Fruit fly (Drosophila melanogaster) whole organism: Measurements from ENCODE around the gene CG43072.

Experiments
- pan ChIP-seq: fragments of >200 bp; optimal IDR thresholded peaks from 2 replicates; lab custom pipeline; 2017
- psq ChIP-seq: fragments of >200 bp; optimal IDR thresholded peaks from 2 replicates; lab custom pipeline; 2017

DNA sequence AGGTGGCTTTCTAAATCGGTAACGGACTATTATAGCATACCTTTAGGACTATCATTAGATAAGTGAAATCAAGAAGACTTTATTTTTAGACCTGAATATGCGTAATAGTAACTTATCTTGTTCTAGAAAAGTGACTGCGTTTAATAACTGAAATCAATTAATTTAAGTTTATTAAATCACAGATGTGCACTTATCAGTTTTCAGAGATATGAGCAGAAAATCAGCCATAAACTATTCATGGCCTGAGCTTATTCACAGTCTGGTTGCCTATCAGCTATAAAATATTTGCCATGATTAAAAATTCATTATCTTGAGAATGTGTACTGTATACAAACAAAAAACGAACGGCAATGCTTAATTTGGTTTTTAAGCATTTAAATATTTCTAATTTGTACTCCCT, 3.8 kb downstream of the CG43072 start:
- no peak for TF ChIP-seq pan (lab: Kevin White, UChicago)
- TF ChIP-seq psq (lab: Kevin White, UChicago), result no peak
